Worm (Caenorhabditis elegans) whole organism, L2 larva: ENCODE results near the gene T09B9.5.
A peak's percentile ranks its signal among the peaks of the same experiment; 100 is the strongest.

Experiments used
- C34F6.9 ChIP-seq: fragments of 150-350 bp; optimal IDR thresholded peaks from 2 replicates; lab custom pipeline; 2014; ENCODE audit warnings: missing biosample characterization, missing genetic modification characterization
- ZK546.5 ChIP-seq: sonication (generic microtip); optimal IDR thresholded peaks from 2 replicates; lab custom pipeline; 2017; ENCODE audit warnings: missing biosample characterization, missing genetic modification characterization
- alr-1 ChIP-seq: fragments of 150-350 bp; optimal IDR thresholded peaks from 2 replicates; lab custom pipeline; 2014; ENCODE audit warnings: missing biosample characterization, missing genetic modification characterization
- aly-2 ChIP-seq: fragments of 150-350 bp; optimal IDR thresholded peaks from 2 replicates; lab custom pipeline; 2014; ENCODE audit warnings: missing biosample characterization, missing genetic modification characterization
- blmp-1 ChIP-seq: sonication (generic microtip); optimal IDR thresholded peaks from 2 replicates; lab custom pipeline; 2017; ENCODE audit warnings: missing genetic modification characterization, mild to moderate bottlenecking, missing compliant biosample characterization, antibody characterized with exemption, moderate library complexity; ENCODE audit not compliant: insufficient read depth
- ceh-16 ChIP-seq: fragments of 150-350 bp; optimal IDR thresholded peaks from 2 replicates; lab custom pipeline; 2014; ENCODE audit warnings: missing biosample characterization, missing genetic modification characterization
- ceh-82 ChIP-seq: fragments of 150-350 bp; optimal IDR thresholded peaks from 2 replicates; lab custom pipeline; 2014; ENCODE audit warnings: missing biosample characterization, missing genetic modification characterization
- dmd-4 ChIP-seq: sonication (generic microtip); optimal IDR thresholded peaks from 2 replicates; lab custom pipeline; 2017; ENCODE audit warnings: missing biosample characterization, missing genetic modification characterization
- egl-27 ChIP-seq: sonication (generic microtip); optimal IDR thresholded peaks from 3 replicates; lab custom pipeline; 2017; ENCODE audit warnings: missing biosample characterization, missing genetic modification reagents, missing genetic modification characterization
- elt-1 ChIP-seq: fragments of 150-350 bp; optimal IDR thresholded peaks from 2 replicates; lab custom pipeline; 2014; ENCODE audit warnings: missing biosample characterization, missing genetic modification characterization
- elt-3 ChIP-seq: sonication (generic microtip); optimal IDR thresholded peaks from 2 replicates; lab custom pipeline; 2017; ENCODE audit warnings: missing biosample characterization, missing genetic modification characterization
- lin-11 ChIP-seq: fragments of 150-350 bp; sonication (generic microtip); optimal IDR thresholded peaks from 2 replicates; lab custom pipeline; 2014; ENCODE audit warnings: missing biosample characterization, missing genetic modification characterization, inconsistent platforms, mixed read lengths
- lin-13 ChIP-seq: fragments of 150-350 bp; optimal IDR thresholded peaks from 2 replicates; lab custom pipeline; 2014; ENCODE audit warnings: missing biosample characterization, missing genetic modification reagents, missing genetic modification characterization
- lsy-2 ChIP-seq, 2 experiments: fragments of 150-350 bp in 1 of 2; sonication (generic microtip) in 1 of 2; optimal IDR thresholded peaks; 2 replicates each; lab custom pipeline; 2014 to 2017; ENCODE audit warnings: missing biosample characterization in 2 of 2, missing genetic modification characterization in 2 of 2
- mab-5 ChIP-seq: fragments of 150-350 bp; optimal IDR thresholded peaks from 2 replicates; lab custom pipeline; 2014; ENCODE audit warnings: missing biosample characterization, missing genetic modification characterization
- mbf-1 ChIP-seq: sonication (generic microtip); optimal IDR thresholded peaks from 2 replicates; lab custom pipeline; 2017; ENCODE audit warnings: missing biosample characterization, missing genetic modification characterization
- mdl-1 ChIP-seq, 2 experiments: fragments of 150-350 bp in 1 of 2; sonication (generic microtip) in 1 of 2; optimal IDR thresholded peaks; 2 replicates each; lab custom pipeline; 2017; ENCODE audit warnings: missing biosample characterization in 2 of 2, missing genetic modification characterization in 2 of 2
- nhr-10 ChIP-seq: sonication (generic microtip); optimal IDR thresholded peaks from 2 replicates; lab custom pipeline; 2017; ENCODE audit warnings: missing biosample characterization, missing genetic modification characterization
- nhr-11 ChIP-seq: fragments of 150-350 bp; optimal IDR thresholded peaks from 2 replicates; lab custom pipeline; 2014; ENCODE audit warnings: missing biosample characterization, missing genetic modification characterization
- nhr-12 ChIP-seq: fragments of 150-350 bp; optimal IDR thresholded peaks from 2 replicates; lab custom pipeline; 2014; ENCODE audit warnings: missing biosample characterization, missing genetic modification characterization
- nhr-129 ChIP-seq: fragments of 150-350 bp; optimal IDR thresholded peaks from 2 replicates; lab custom pipeline; 2014; ENCODE audit warnings: missing biosample characterization, missing genetic modification characterization
- nhr-21 ChIP-seq: fragments of 150-350 bp; optimal IDR thresholded peaks from 2 replicates; lab custom pipeline; 2014; ENCODE audit warnings: missing biosample characterization, missing genetic modification characterization
- nhr-237 ChIP-seq: fragments of 150-350 bp; optimal IDR thresholded peaks from 2 replicates; lab custom pipeline; 2014; ENCODE audit warnings: missing biosample characterization, missing genetic modification characterization
- nhr-25 ChIP-seq: fragments of 150-350 bp; sonication (generic microtip); optimal IDR thresholded peaks from 3 replicates; lab custom pipeline; 2014; ENCODE audit warnings: missing biosample characterization, missing genetic modification characterization
- peb-1 ChIP-seq: fragments of 150-350 bp; optimal IDR thresholded peaks from 2 replicates; lab custom pipeline; 2014; ENCODE audit warnings: missing biosample characterization, missing genetic modification characterization
- sem-4 ChIP-seq: fragments of 150-350 bp; optimal IDR thresholded peaks from 2 replicates; lab custom pipeline; 2014; ENCODE audit warnings: missing biosample characterization, missing genetic modification reagents, missing genetic modification characterization
- skn-1 ChIP-seq: sonication (generic microtip); optimal IDR thresholded peaks from 2 replicates; lab custom pipeline; 2017; ENCODE audit warnings: missing biosample characterization, missing genetic modification characterization
- sma-9 ChIP-seq, 2 experiments: fragments of 150-350 bp in 1 of 2; sonication (generic microtip) in 1 of 2; optimal IDR thresholded peaks; 2 replicates each; lab custom pipeline; 2014 to 2016; ENCODE audit warnings: missing genetic modification characterization in 2 of 2, mild to moderate bottlenecking in 1 of 2, missing biosample characterization in 1 of 2, missing compliant biosample characterization in 1 of 2, missing genetic modification reagents in 1 of 2, moderate library complexity in 1 of 2
- snpc-4 ChIP-seq: fragments of 150-350 bp; optimal IDR thresholded peaks from 2 replicates; lab custom pipeline; 2014; ENCODE audit warnings: missing biosample characterization, missing genetic modification characterization
- unc-55 ChIP-seq: fragments of 150-350 bp; sonication (generic microtip); optimal IDR thresholded peaks from 3 replicates; lab custom pipeline; 2014; ENCODE audit warnings: missing biosample characterization, missing genetic modification reagents, missing genetic modification characterization
- unc-62 ChIP-seq: fragments of 150-350 bp; optimal IDR thresholded peaks from 2 replicates; lab custom pipeline; 2014; ENCODE audit warnings: missing biosample characterization, missing genetic modification reagents, missing genetic modification characterization

Gene T09B9.5

DNA sequence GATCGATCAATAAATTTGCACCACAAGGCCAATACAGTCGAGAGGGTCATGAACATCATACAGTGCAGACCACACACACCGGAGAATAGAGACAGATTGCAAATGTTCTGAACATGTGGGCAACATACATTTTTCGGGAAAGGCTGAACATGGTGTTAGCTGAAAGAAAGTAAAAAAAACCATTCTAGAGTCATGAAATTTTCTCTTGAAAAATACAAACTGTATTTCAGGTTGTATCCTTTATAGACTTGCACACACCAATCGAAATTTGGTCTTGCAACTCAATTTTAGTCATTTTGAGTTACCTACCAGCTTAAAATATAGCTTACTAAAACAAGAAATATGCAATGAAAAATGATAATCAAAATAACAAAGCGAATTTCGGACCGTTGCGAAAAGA, 18.5 kb downstream of the T09B9.5 start:
- no peak for TF ChIP-seq peb-1 (tag; lab: Kevin White, UChicago)
- TF ChIP-seq mdl-1 (tag; optimal IDR thresholded peaks at IDR 0.05; lab: Kevin White, UChicago) = no peak
- TF ChIP-seq nhr-129 = no peak
- TF ChIP-seq lsy-2 (tag; optimal IDR thresholded peaks at IDR 0.05; lab: Kevin White, UChicago) = no peak
- no peak for TF ChIP-seq skn-1 (tag; lab: Kevin White, UChicago)
- TF ChIP-seq sem-4 = no peak
- TF ChIP-seq nhr-11 (tag; lab: Kevin White, UChicago) = no peak
- TF ChIP-seq egl-27 (tag; lab: Kevin White, UChicago) = no peak
- no peak for TF ChIP-seq elt-3 (tag; lab: Kevin White, UChicago)
- TF ChIP-seq unc-55 (GFP tag; lab: Kevin White, UChicago) = no peak
- TF ChIP-seq ceh-16 (tag; lab: Kevin White, UChicago) = no peak
- no peak for TF ChIP-seq lin-11

- TF ChIP-seq dmd-4 (tag; lab: Kevin White, UChicago) (no peak), snpc-4 (no peak), mdl-1 (tag; optimal IDR thresholded peaks at IDR 0.05; lab: Kevin White, UChicago) (no peak), C34F6.9 (tag; lab: Kevin White, UChicago) (peak; percentile 11), peb-1 (tag; lab: Kevin White, UChicago) (no peak), nhr-237 (tag; lab: Kevin White, UChicago) (no peak), alr-1 (tag; lab: Kevin White, UChicago) (no peak), lin-13 (GFP tag; lab: Kevin White, UChicago) (no peak), mab-5 (tag; lab: Kevin White, UChicago) (no peak), unc-55 (GFP tag; lab: Kevin White, UChicago) (peak; percentile 31), elt-3 (tag; lab: Kevin White, UChicago) (no peak), skn-1 (tag; lab: Kevin White, UChicago) (no peak)
- TF ChIP-seq, all 48 proteins: peak for 2
Measured at ce11 chrX:9798530-9798929, 20.9 kb downstream of the T09B9.5 start, which contains the start of gene F36G3.3. F36G3.3 (plus strand) TSS chrX:9798835.

DNA sequence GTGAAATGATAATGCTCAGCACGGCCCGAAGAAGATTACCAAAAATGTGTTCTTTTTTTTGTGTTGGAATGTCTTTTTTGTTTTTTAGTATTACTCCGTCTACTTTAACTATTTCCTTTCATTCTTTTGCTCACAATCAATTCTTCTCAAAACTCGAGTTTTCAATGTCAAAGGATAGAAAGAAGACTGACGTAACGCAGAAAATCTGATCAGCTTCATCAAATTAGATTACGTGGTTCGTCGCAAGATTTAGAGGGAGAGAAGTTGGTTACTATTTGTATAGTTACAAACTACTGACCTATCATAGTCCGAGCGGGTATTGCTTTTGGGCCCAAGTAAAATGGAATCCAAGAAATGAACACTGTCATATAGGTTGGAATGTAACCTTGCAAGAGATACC, 26.0 kb downstream of the T09B9.5 start:
- TF ChIP-seq sma-9 (GFP tag; optimal IDR thresholded peaks at IDR 0.05; lab: Kevin White, UChicago) = peak; percentile 60
- no peak for TF ChIP-seq sma-9 (tag; optimal IDR thresholded peaks at IDR 0.05; lab: Kevin White, UChicago)
- no peak for TF ChIP-seq aly-2 (tag; lab: Kevin White, UChicago)
- no peak for TF ChIP-seq egl-27 (tag; lab: Kevin White, UChicago)

- TF ChIP-seq unc-62 (GFP tag; lab: Kevin White, UChicago) (no peak), mbf-1 (tag; lab: Kevin White, UChicago) (no peak), ceh-82 (no peak), ceh-16 (tag; lab: Kevin White, UChicago) (no peak), nhr-25 (no peak), blmp-1 (tag; lab: Kevin White, UChicago) (no peak), nhr-12 (tag; lab: Kevin White, UChicago) (no peak), peb-1 (tag; lab: Kevin White, UChicago) (no peak), nhr-11 (tag; lab: Kevin White, UChicago) (no peak), mab-5 (tag; lab: Kevin White, UChicago) (no peak), elt-1 (tag; lab: Kevin White, UChicago) (no peak), egl-27 (tag; lab: Kevin White, UChicago) (no peak), sem-4 (no peak), ZK546.5 (no peak), C34F6.9 (tag; lab: Kevin White, UChicago) (no peak), lsy-2 (tag; optimal IDR thresholded peaks at IDR 0.05; lab: Kevin White, UChicago) (no peak), nhr-10 (no peak), skn-1 (tag; lab: Kevin White, UChicago) (no peak)
Measured at ce11 chrX:9804735-9805134, 27.2 kb downstream of the T09B9.5 start.

- TF ChIP-seq nhr-21 (tag; lab: Kevin White, UChicago) = no peak
- TF ChIP-seq sma-9 (GFP tag; optimal IDR thresholded peaks at IDR 0.05; lab: Kevin White, UChicago) = peak; percentile 8
- no peak for TF ChIP-seq sma-9 (tag; optimal IDR thresholded peaks at IDR 0.05; lab: Kevin White, UChicago)
Measured at ce11 chrX:9805426-9805825, 27.8 kb downstream of the T09B9.5 start.
